Fruit fly (Drosophila melanogaster) Kc167 (cell line): ENCODE measurements around the gene mRpS6.

Experiments used
- Myc ChIP-seq: fragments of >200 bp; optimal IDR thresholded peaks from 2 replicates; lab custom pipeline; 2017; ENCODE audit warnings: missing external identifiers
- Sin3A ChIP-seq: fragments of >200 bp; optimal IDR thresholded peaks from 2 replicates; lab custom pipeline; 2018; ENCODE audit warnings: missing external identifiers
- h ChIP-seq: fragments of >200 bp; optimal IDR thresholded peaks from 3 replicates; lab custom pipeline; 2018; ENCODE audit warnings: missing external identifiers
- insv ChIP-seq: fragments of >200 bp; optimal IDR thresholded peaks from 3 replicates; lab custom pipeline; 2018; ENCODE audit warnings: missing external identifiers
- psq ChIP-seq: fragments of >200 bp; optimal IDR thresholded peaks from 2 replicates; lab custom pipeline; 2017; ENCODE audit warnings: missing external identifiers
- ttk ChIP-seq: sonication (Bioruptor generic); optimal IDR thresholded peaks from 2 replicates; lab custom pipeline; 2017; ENCODE audit warnings: missing external identifiers

Gene mRpS6

dm6 chr3L:4371978-4372377 lies 7.6 kb downstream of the mRpS6 start:
- no peak for TF ChIP-seq psq (lab: Kevin White, UChicago)
- no peak for TF ChIP-seq h (lab: Kevin White, UChicago)
- TF ChIP-seq Sin3A (lab: Kevin White, UChicago), result no peak
- TF ChIP-seq Myc (lab: Kevin White, UChicago), result no peak
- TF ChIP-seq insv (lab: Kevin White, UChicago), result no peak
- no peak for TF ChIP-seq ttk (lab: Kevin White, UChicago)

- TF ChIP-seq ttk (lab: Kevin White, UChicago) (no peak), h (lab: Kevin White, UChicago) (no peak), Sin3A (lab: Kevin White, UChicago) (no peak), psq (lab: Kevin White, UChicago) (no peak), Myc (lab: Kevin White, UChicago) (no peak), insv (lab: Kevin White, UChicago) (no peak)
Observed at dm6 chr3L:4375675-4376366, 11.5 kb downstream of the mRpS6 start.

dm6 chr3L:4377496-4377895 lies 13.1 kb downstream of the mRpS6 start:
- TF ChIP-seq insv (lab: Kevin White, UChicago) (no peak), ttk (lab: Kevin White, UChicago) (no peak), psq (lab: Kevin White, UChicago) (no peak), h (lab: Kevin White, UChicago) (no peak), Sin3A (lab: Kevin White, UChicago) (no peak), Myc (lab: Kevin White, UChicago) (no peak)

dm6 chr3L:4378895-4379294 lies 14.5 kb downstream of the mRpS6 start:
- TF ChIP-seq psq (lab: Kevin White, UChicago) (no peak), Myc (lab: Kevin White, UChicago) (no peak), insv (lab: Kevin White, UChicago) (no peak)

- no peak for TF ChIP-seq Myc (lab: Kevin White, UChicago)
- TF ChIP-seq psq (lab: Kevin White, UChicago), result no peak
- TF ChIP-seq Sin3A (lab: Kevin White, UChicago), result no peak
- TF ChIP-seq insv (lab: Kevin White, UChicago), result no peak
- TF ChIP-seq ttk (lab: Kevin White, UChicago), result no peak
- no peak for TF ChIP-seq h (lab: Kevin White, UChicago)
Observed at dm6 chr3L:4380231-4380645, 15.9 kb downstream of the mRpS6 start, which contains the start of gene DopEcR. TSS of gene DopEcR (minus strand) at chr3L:4380387.

dm6 chr3L:4381529-4381928 lies 17.2 kb downstream of the mRpS6 start, which contains the start of gene CG32240:
TSS of gene CG32240 (minus strand) at chr3L:4381629.
- TF ChIP-seq ttk (lab: Kevin White, UChicago) (no peak), Myc (lab: Kevin White, UChicago) (no peak), h (lab: Kevin White, UChicago) (no peak), psq (lab: Kevin White, UChicago) (no peak), Sin3A (lab: Kevin White, UChicago) (no peak), insv (lab: Kevin White, UChicago) (no peak)

dm6 chr3L:4382581-4382980 lies 18.2 kb downstream of the mRpS6 start:
- TF ChIP-seq insv (lab: Kevin White, UChicago) (no peak), ttk (lab: Kevin White, UChicago) (no peak), Myc (lab: Kevin White, UChicago) (no peak), h (lab: Kevin White, UChicago) (no peak), psq (lab: Kevin White, UChicago) (no peak), Sin3A (lab: Kevin White, UChicago) (no peak)

- TF ChIP-seq Myc (lab: Kevin White, UChicago), result no peak
- no peak for TF ChIP-seq Sin3A (lab: Kevin White, UChicago)
- TF ChIP-seq ttk (lab: Kevin White, UChicago), result no peak
- no peak for TF ChIP-seq insv (lab: Kevin White, UChicago)
- TF ChIP-seq psq (lab: Kevin White, UChicago), result no peak
- no peak for TF ChIP-seq h (lab: Kevin White, UChicago)
Observed at dm6 chr3L:4383104-4383503, 18.8 kb downstream of the mRpS6 start.

- TF ChIP-seq insv (lab: Kevin White, UChicago) (no peak), ttk (lab: Kevin White, UChicago) (no peak), Myc (lab: Kevin White, UChicago) (no peak), Sin3A (lab: Kevin White, UChicago) (no peak), psq (lab: Kevin White, UChicago) (no peak)
Observed at dm6 chr3L:4383543-4384325, 19.4 kb downstream of the mRpS6 start.

dm6 chr3L:4384326-4384662 lies 19.9 kb downstream of the mRpS6 start, which contains the start of gene slow:
TSS of gene slow (plus strand) at chr3L:4384442.
- TF ChIP-seq psq (lab: Kevin White, UChicago) (no peak), Myc (lab: Kevin White, UChicago) (no peak), Sin3A (lab: Kevin White, UChicago) (no peak), h (lab: Kevin White, UChicago) (no peak)

dm6 chr3L:4388215-4388614 lies 23.9 kb downstream of the mRpS6 start:
- TF ChIP-seq Sin3A (lab: Kevin White, UChicago) (no peak), h (lab: Kevin White, UChicago) (no peak), ttk (lab: Kevin White, UChicago) (no peak), Myc (lab: Kevin White, UChicago) (no peak), psq (lab: Kevin White, UChicago) (no peak), insv (lab: Kevin White, UChicago) (no peak)
